Fruit fly (Drosophila melanogaster) whole organism, embryonic: ENCODE data around the gene CG17283.

Experiments used
- Awh ChIP-seq: fragments of 200-800 bp; sonication (Bioruptor generic); IDR thresholded peaks from 2 replicates; pipeline ENCODE4, ENCODE4 v1.3.6; 2022; ENCODE audit warnings: missing biosample characterization, missing genetic modification characterization
- CG10267 ChIP-seq: fragments of 200-800 bp; sonication (Bioruptor generic); optimal IDR thresholded peaks from 2 replicates; lab custom pipeline; 2018; ENCODE audit warnings: missing biosample characterization, mild to moderate bottlenecking, missing genetic modification characterization, moderate library complexity
- CG12104 ChIP-seq: fragments of 200-800 bp; sonication (Bioruptor generic); optimal IDR thresholded peaks from 3 replicates; lab custom pipeline; 2016; ENCODE audit warnings: missing biosample characterization, missing genetic modification characterization
- CG12391 ChIP-seq: fragments of 200-800 bp; sonication (Bioruptor generic); optimal IDR thresholded peaks from 3 replicates; lab custom pipeline; 2018; ENCODE audit warnings: missing biosample characterization, mild to moderate bottlenecking, missing genetic modification characterization, moderate library complexity
- CG13775 ChIP-seq: fragments of 200-800 bp; sonication (Bioruptor generic); optimal IDR thresholded peaks from 3 replicates; lab custom pipeline; 2017; ENCODE audit warnings: missing biosample characterization, mild to moderate bottlenecking, missing genetic modification characterization
- CG15479 ChIP-seq: fragments of 200-800 bp; sonication (Bioruptor generic); optimal IDR thresholded peaks from 3 replicates; lab custom pipeline; 2019; ENCODE audit warnings: missing biosample characterization, mild to moderate bottlenecking, missing genetic modification characterization, moderate library complexity
- CG17829 ChIP-seq: fragments of 200-800 bp; optimal IDR thresholded peaks from 2 replicates; lab custom pipeline; 2019; ENCODE audit warnings: missing biosample characterization, mild to moderate bottlenecking, missing genetic modification characterization, moderate library complexity
- CG18262 ChIP-seq: fragments of 200-800 bp; optimal IDR thresholded peaks from 3 replicates; lab custom pipeline; 2019; ENCODE audit warnings: missing biosample characterization, mild to moderate bottlenecking, missing genetic modification characterization, moderate library complexity
- CG2120 ChIP-seq: fragments of 200-800 bp; sonication (Bioruptor generic); optimal IDR thresholded peaks from 3 replicates; lab custom pipeline; 2016; ENCODE audit warnings: missing biosample characterization, missing genetic modification characterization
- CG2129 ChIP-seq: fragments of 200-800 bp; sonication (Bioruptor generic); IDR thresholded peaks from 2 replicates; pipeline ENCODE4 v1.3.6; 2022; ENCODE audit warnings: missing biosample characterization, missing genetic modification characterization; ENCODE audit not compliant: partially characterized antibody
- CG2712 ChIP-seq: fragments of 200-800 bp; optimal IDR thresholded peaks from 3 replicates; lab custom pipeline; 2019; ENCODE audit warnings: missing biosample characterization, mild to moderate bottlenecking, missing genetic modification characterization, moderate library complexity
- CG30403 ChIP-seq: fragments of 200-800 bp; sonication (Bioruptor generic); optimal IDR thresholded peaks from 3 replicates; lab custom pipeline; 2016; ENCODE audit warnings: missing biosample characterization, missing genetic modification characterization
- CG31441 ChIP-seq: fragments of 200-800 bp; sonication (Bioruptor generic); IDR thresholded peaks from 2 replicates; pipeline ENCODE4 v1.3.6; 2022; ENCODE audit warnings: missing biosample characterization, missing genetic modification characterization
- CG3281 ChIP-seq: fragments of 200-800 bp; sonication (Bioruptor generic); optimal IDR thresholded peaks from 3 replicates; lab custom pipeline; 2017; ENCODE audit warnings: missing biosample characterization, mild to moderate bottlenecking, missing genetic modification characterization
- CG4282 ChIP-seq: fragments of 200-800 bp; sonication (Bioruptor generic); optimal IDR thresholded peaks from 2 replicates; lab custom pipeline; 2016; ENCODE audit warnings: missing biosample characterization, missing genetic modification characterization
- CG43689 ChIP-seq: fragments of 200-800 bp; sonication (Bioruptor generic); IDR thresholded peaks from 2 replicates; pipeline ENCODE4 v1.3.6; 2022; ENCODE audit warnings: missing biosample characterization, missing genetic modification characterization
- CG8478 ChIP-seq: fragments of >200 bp; optimal IDR thresholded peaks from 2 replicates; lab custom pipeline; 2018
- CG8924 ChIP-seq: fragments of 200-800 bp; optimal IDR thresholded peaks from 3 replicates; lab custom pipeline; 2019; ENCODE audit warnings: missing biosample characterization, mild to moderate bottlenecking, missing genetic modification characterization, moderate library complexity
- CG9932 ChIP-seq: fragments of 200-800 bp; sonication (Bioruptor generic); IDR thresholded peaks from 2 replicates; pipeline ENCODE4 v1.3.6; 2022; ENCODE audit warnings: missing biosample characterization, missing genetic modification characterization
- CoRest ChIP-seq: fragments of 200-800 bp; sonication (Bioruptor generic); optimal IDR thresholded peaks from 3 replicates; lab custom pipeline; 2018; ENCODE audit warnings: missing biosample characterization, mild to moderate bottlenecking, missing genetic modification characterization, moderate library complexity
- Dad ChIP-seq: fragments of 200-800 bp; sonication (Bioruptor generic); optimal IDR thresholded peaks from 3 replicates; lab custom pipeline; 2016; ENCODE audit warnings: missing biosample characterization, missing genetic modification characterization
- E2f1 ChIP-seq: fragments of 200-800 bp; sonication (Bioruptor generic); IDR thresholded peaks from 2 replicates; pipeline ENCODE4 v1.3.6; 2022; ENCODE audit warnings: missing biosample characterization, missing genetic modification characterization
- H15 ChIP-seq: fragments of 200-800 bp; sonication (Bioruptor generic); IDR thresholded peaks from 3 replicates; pipeline ENCODE4 v1.3.6; 2022; ENCODE audit warnings: missing biosample characterization, missing genetic modification characterization
- Hmr ChIP-seq: fragments of 200-800 bp; sonication (Bioruptor generic); optimal IDR thresholded peaks from 3 replicates; lab custom pipeline; 2017; ENCODE audit warnings: mild to moderate bottlenecking, missing biosample characterization, missing genetic modification reagents, missing genetic modification characterization
- Hsf ChIP-seq: fragments of 200-800 bp; sonication (Bioruptor generic); optimal IDR thresholded peaks from 3 replicates; lab custom pipeline; 2016; ENCODE audit warnings: missing biosample characterization, missing genetic modification characterization
- MBD-R2 ChIP-seq: fragments of 200-800 bp; sonication (Bioruptor generic); IDR thresholded peaks from 2 replicates; pipeline ENCODE4 v1.3.6; 2022; ENCODE audit warnings: missing biosample characterization, missing genetic modification characterization
- Med ChIP-seq: fragments of 200-800 bp; sonication (Bioruptor generic); peaks from one replicate; lab custom pipeline; 2016; ENCODE audit warnings: missing biosample characterization, missing genetic modification characterization, mild to moderate bottlenecking, inconsistent platforms, moderate library complexity
- Meics ChIP-seq: fragments of 200-800 bp; sonication (Bioruptor generic); optimal IDR thresholded peaks from 2 replicates; lab custom pipeline; 2017; ENCODE audit warnings: missing biosample characterization, mild to moderate bottlenecking, missing genetic modification characterization
- NC2β ChIP-seq: fragments of 200-800 bp; sonication (Bioruptor generic); optimal IDR thresholded peaks from 2 replicates; lab custom pipeline; 2016; ENCODE audit warnings: missing biosample characterization, missing genetic modification characterization
- Rfx ChIP-seq: fragments of 200-800 bp; sonication (Bioruptor generic); IDR thresholded peaks from 2 replicates; pipeline ENCODE4 v1.3.6; 2022; ENCODE audit warnings: missing biosample characterization, missing genetic modification characterization
- Sox102F ChIP-seq: fragments of 200-800 bp; sonication (Bioruptor generic); optimal IDR thresholded peaks from 2 replicates; lab custom pipeline; 2018; ENCODE audit warnings: missing biosample characterization, mild to moderate bottlenecking, missing genetic modification characterization, moderate library complexity
- Xrp1 ChIP-seq: fragments of 200-800 bp; sonication (Bioruptor generic); IDR thresholded peaks from 2 replicates; pipeline ENCODE4 v1.3.6; 2022; ENCODE audit warnings: missing biosample characterization, missing genetic modification characterization
- YL-1 ChIP-seq: fragments of 200-800 bp; sonication (Bioruptor generic); optimal IDR thresholded peaks from 3 replicates; lab custom pipeline; 2017; ENCODE audit warnings: missing biosample characterization, mild to moderate bottlenecking, missing genetic modification characterization
- ase ChIP-seq: fragments of 200-800 bp; sonication (Bioruptor generic); IDR thresholded peaks from 3 replicates; pipeline ENCODE4 v1.3.6; 2022; ENCODE audit warnings: missing biosample characterization, missing genetic modification characterization
- chif ChIP-seq, 2 experiments: fragments of 200-800 bp; sonication (Bioruptor generic); optimal IDR thresholded peaks; 3 replicates each; lab custom pipeline; 2016; ENCODE audit warnings: missing biosample characterization in 2 of 2, missing genetic modification characterization in 2 of 2
- chn ChIP-seq: fragments of 200-800 bp; sonication (Bioruptor generic); optimal IDR thresholded peaks from 2 replicates; lab custom pipeline; 2016; ENCODE audit warnings: missing biosample characterization, missing genetic modification characterization
- dati ChIP-seq: fragments of 200-800 bp; sonication (Bioruptor generic); IDR thresholded peaks from 2 replicates; pipeline ENCODE4 v1.3.6; 2022; ENCODE audit warnings: missing biosample characterization, missing genetic modification characterization
- dmrt99B ChIP-seq: fragments of 200-800 bp; sonication (Bioruptor generic); optimal IDR thresholded peaks from 2 replicates; lab custom pipeline; 2018; ENCODE audit warnings: missing biosample characterization, mild to moderate bottlenecking, missing genetic modification characterization, moderate library complexity
- emc ChIP-seq: fragments of 200-800 bp; sonication (Bioruptor generic); optimal IDR thresholded peaks from 2 replicates; lab custom pipeline; 2016; ENCODE audit warnings: missing biosample characterization, missing genetic modification characterization
- eve ChIP-seq, 2 experiments: fragments of >200 bp; optimal IDR thresholded peaks; 2 replicates each; lab custom pipeline; 2017; ENCODE audit warnings: missing biosample characterization in 2 of 2, missing genetic modification characterization in 2 of 2
- gem ChIP-seq: fragments of 200-800 bp; sonication (Bioruptor generic); optimal IDR thresholded peaks from 2 replicates; lab custom pipeline; 2019; ENCODE audit warnings: missing biosample characterization, mild to moderate bottlenecking, missing genetic modification characterization, moderate library complexity
- grau ChIP-seq: fragments of 200-800 bp; optimal IDR thresholded peaks from 3 replicates; lab custom pipeline; 2019; ENCODE audit warnings: missing biosample characterization, mild to moderate bottlenecking, missing genetic modification characterization, moderate library complexity
- grn ChIP-seq: fragments of 200-800 bp; sonication (Bioruptor generic); optimal IDR thresholded peaks from 3 replicates; lab custom pipeline; 2017; ENCODE audit warnings: missing biosample characterization, missing genetic modification characterization
- ind ChIP-seq: fragments of 200-800 bp; sonication (Bioruptor generic); optimal IDR thresholded peaks from 3 replicates; lab custom pipeline; 2016; ENCODE audit warnings: missing biosample characterization, missing genetic modification characterization
- knrl ChIP-seq: fragments of 200-800 bp; sonication (Bioruptor generic); IDR thresholded peaks from 3 replicates; pipeline ENCODE4 v1.3.6; 2022; ENCODE audit warnings: missing biosample characterization, missing genetic modification characterization; ENCODE audit not compliant: partially characterized antibody
- lilli ChIP-seq: fragments of 200-800 bp; sonication (Bioruptor generic); optimal IDR thresholded peaks from 3 replicates; lab custom pipeline; 2016; ENCODE audit warnings: missing biosample characterization, missing genetic modification characterization
- row ChIP-seq: fragments of 200-800 bp; sonication (Bioruptor generic); IDR thresholded peaks from 3 replicates; pipeline ENCODE4 v1.3.6; 2022; ENCODE audit warnings: missing biosample characterization, missing genetic modification characterization
- tll ChIP-seq, 2 experiments: fragments of 200-800 bp in 1 of 2; fragments of >200 bp in 1 of 2; sonication (Bioruptor generic) in 1 of 2; optimal IDR thresholded peaks; 2 replicates each; lab custom pipeline; 2017 to 2019; ENCODE audit warnings: missing biosample characterization in 2 of 2, missing genetic modification characterization in 2 of 2, mild to moderate bottlenecking in 1 of 2, moderate library complexity in 1 of 2
- zfh1 ChIP-seq: fragments of 200-800 bp; sonication (Bioruptor generic); IDR thresholded peaks from 3 replicates; pipeline ENCODE4 v1.3.6; 2022; ENCODE audit warnings: missing biosample characterization, missing genetic modification characterization

The CG17283 gene

dm6 chr3R:17394318-17395188 lies 13.1 kb upstream of the CG17283 start, which contains the start of gene CREG (continued):
- TF ChIP-seq tll (GFP tag; optimal IDR thresholded peaks at IDR 0.05; lab: Kevin White, UChicago) (peak in 1 of 2 experiments; percentile 91), CG12391 (tag; lab: Kevin White, UChicago) (peak; percentile 46), dati (GFP tag; lab: Robert Waterston, UW) (no peak), ind (GFP tag; lab: Kevin White, UChicago) (peak; percentile 6), eve (GFP tag; optimal IDR thresholded peaks at IDR 0.05; lab: Kevin White, UChicago) (peak in 1 of 2 experiments; percentile 13), Sox102F (GFP tag; lab: Kevin White, UChicago) (peak; percentile 24), CG8478 (lab: Kevin White, UChicago) (no peak), lilli (peak; percentile 17), Meics (GFP tag; lab: Kevin White, UChicago) (peak; percentile 25), CG31441 (peak; percentile 36; the same call in 1 of the 2 replicates), gem (tag; lab: Kevin White, UChicago) (peak; percentile 52), YL-1 (peak; percentile 32), Hsf (peak; percentile 29), Hmr (peak; percentile 5), emc (GFP tag; lab: Kevin White, UChicago) (no peak), Med (peak; percentile 71), zfh1 (GFP tag; lab: Robert Waterston, UW) (0 out of 3 replicates have a peak, but pooled peaks have one; percentile 38), CG9932 (GFP tag; lab: Robert Waterston, UW) (0 out of 2 replicates have a peak, but pooled peaks have one; percentile 11), CG17829 (tag; lab: Kevin White, UChicago) (peak; percentile 7), chif (GFP tag; optimal IDR thresholded peaks at IDR 0.05; lab: Kevin White, UChicago) (peak in 1 of 2 experiments; percentile 16), CG3281 (no peak), CG30403 (GFP tag; lab: Kevin White, UChicago) (peak; percentile 49), ase (no peak), CG2712 (peak; percentile 11), CG13775 (GFP tag; lab: Kevin White, UChicago) (peak; percentile 58), CG8924 (tag; lab: Kevin White, UChicago) (peak; percentile 19), Rfx (0 out of 2 replicates have a peak, but pooled peaks have one; percentile 4), CG12104 (peak; percentile 34), CG15479 (GFP tag; lab: Kevin White, UChicago) (peak; percentile 95), H15 (GFP tag; lab: Robert Waterston, UW) (no peak), CG4282 (no peak), CoRest (tag; lab: Kevin White, UChicago) (peak; percentile 45), NC2β (peak; percentile 15), knrl (no peak), CG43689 (GFP tag; lab: Robert Waterston, UW) (no peak), CG18262 (tag; lab: Kevin White, UChicago) (peak; percentile 47), CG2129 (GFP tag; lab: Robert Waterston, UW) (no peak), E2f1 (GFP tag; lab: Robert Waterston, UW) (peak; percentile 29; the same call in 1 of the 2 replicates), grn (GFP tag; lab: Kevin White, UChicago) (peak; percentile 35), Xrp1 (peak; percentile 24; the same call in 1 of the 2 replicates), chn (GFP tag; lab: Kevin White, UChicago) (peak; percentile 0), CG2120 (GFP tag; lab: Kevin White, UChicago) (peak; percentile 34), CG10267 (tag; lab: Kevin White, UChicago) (peak; percentile 20), dmrt99B (tag; lab: Kevin White, UChicago) (peak; percentile 18), row (GFP tag; lab: Robert Waterston, UW) (peak; percentile 79), MBD-R2 (GFP tag; lab: Robert Waterston, UW) (peak; percentile 32; the same call in 1 of the 2 replicates), Awh (GFP tag; lab: Robert Waterston, UW) (no peak), grau (tag; lab: Kevin White, UChicago) (peak; percentile 40), Dad (GFP tag; lab: Kevin White, UChicago) (no peak)
